Fruit fly (Drosophila melanogaster) whole organism, embryonic: ENCODE results near the gene Fur2.

Source experiments
- Bgb ChIP-seq: fragments of 200-800 bp; sonication (Bioruptor generic); IDR thresholded peaks from 2 replicates; pipeline ENCODE4 v1.3.6; 2022; ENCODE audit warnings: missing biosample characterization, missing genetic modification characterization; ENCODE audit not compliant: partially characterized antibody
- CG10274 ChIP-seq: fragments of 200-800 bp; sonication (Bioruptor generic); optimal IDR thresholded peaks from 3 replicates; lab custom pipeline; 2017; ENCODE audit warnings: missing biosample characterization, mild to moderate bottlenecking, missing genetic modification characterization
- CG10431 ChIP-seq: fragments of 200-800 bp; sonication (Bioruptor generic); optimal IDR thresholded peaks from 3 replicates; lab custom pipeline; 2018; ENCODE audit warnings: missing biosample characterization, mild to moderate bottlenecking, missing genetic modification characterization
- CG11247 ChIP-seq: fragments of 200-800 bp; sonication (Bioruptor generic); IDR thresholded peaks from 2 replicates; pipeline ENCODE4 v1.3.6; 2022; ENCODE audit warnings: missing biosample characterization, missing genetic modification characterization
- CG15514 ChIP-seq: fragments of 200-800 bp; sonication (Bioruptor generic); optimal IDR thresholded peaks from 3 replicates; lab custom pipeline; 2017; ENCODE audit warnings: missing biosample characterization, missing genetic modification characterization, mild to moderate bottlenecking, moderate library complexity, missing genetic modification reagents
- CG1603 ChIP-seq: fragments of 200-800 bp; sonication (Bioruptor generic); optimal IDR thresholded peaks from 2 replicates; lab custom pipeline; 2019; ENCODE audit warnings: missing biosample characterization, mild to moderate bottlenecking, missing genetic modification characterization, moderate library complexity
- CG17186 ChIP-seq: fragments of 200-800 bp; sonication (Bioruptor generic); optimal IDR thresholded peaks from 3 replicates; lab custom pipeline; 2017; ENCODE audit warnings: missing biosample characterization, missing genetic modification reagents, missing genetic modification characterization
- CG17612 ChIP-seq: fragments of 200-800 bp; sonication (Bioruptor generic); IDR thresholded peaks from 2 replicates; pipeline ENCODE4 v1.3.6; 2022; ENCODE audit warnings: missing biosample characterization, missing genetic modification characterization
- CG2712 ChIP-seq: fragments of 200-800 bp; optimal IDR thresholded peaks from 3 replicates; lab custom pipeline; 2019; ENCODE audit warnings: missing biosample characterization, mild to moderate bottlenecking, missing genetic modification characterization, moderate library complexity
- CG30020 ChIP-seq: fragments of 200-800 bp; optimal IDR thresholded peaks from 2 replicates; lab custom pipeline; 2019; ENCODE audit warnings: missing biosample characterization, mild to moderate bottlenecking, missing genetic modification characterization, moderate library complexity
- CG42726 ChIP-seq: fragments of 200-800 bp; sonication (Bioruptor generic); IDR thresholded peaks from 2 replicates; pipeline ENCODE4 v1.3.6; 2022; ENCODE audit warnings: missing biosample characterization, missing genetic modification characterization; ENCODE audit not compliant: partially characterized antibody
- CG4328 ChIP-seq: fragments of 200-800 bp; sonication (Bioruptor generic); optimal IDR thresholded peaks from 3 replicates; lab custom pipeline; 2017; ENCODE audit warnings: missing biosample characterization, missing genetic modification reagents, missing genetic modification characterization
- CG7357 ChIP-seq: fragments of 200-800 bp; sonication (Bioruptor generic); IDR thresholded peaks from 3 replicates; pipeline ENCODE4 v1.3.6; 2022; ENCODE audit warnings: missing biosample characterization, missing genetic modification characterization
- CG7786 ChIP-seq: fragments of 200-800 bp; sonication (Bioruptor generic); optimal IDR thresholded peaks from 2 replicates; lab custom pipeline; 2016; ENCODE audit warnings: missing biosample characterization, missing genetic modification characterization
- CG9437 ChIP-seq: fragments of 200-800 bp; sonication (Bioruptor generic); optimal IDR thresholded peaks from 2 replicates; lab custom pipeline; 2018; ENCODE audit warnings: missing biosample characterization, mild to moderate bottlenecking, missing genetic modification characterization
- CG9797 ChIP-seq: fragments of 200-800 bp; sonication (Bioruptor generic); optimal IDR thresholded peaks from 3 replicates; lab custom pipeline; 2018; ENCODE audit warnings: missing biosample characterization, mild to moderate bottlenecking, missing genetic modification characterization
- Dp ChIP-seq: fragments of 200-800 bp; sonication (Bioruptor generic); optimal IDR thresholded peaks from 2 replicates; lab custom pipeline; 2018; ENCODE audit warnings: missing biosample characterization, mild to moderate bottlenecking, missing genetic modification characterization, moderate library complexity
- Elba2 ChIP-seq: fragments of 200-800 bp; sonication (Bioruptor generic); optimal IDR thresholded peaks from 3 replicates; lab custom pipeline; 2016; ENCODE audit warnings: missing biosample characterization, missing genetic modification characterization
- HLH4C ChIP-seq: fragments of 200-800 bp; sonication (Bioruptor generic); IDR thresholded peaks from 3 replicates; pipeline ENCODE4 v1.3.6; 2022; ENCODE audit warnings: missing biosample characterization, missing genetic modification characterization; ENCODE audit not compliant: partially characterized antibody
- MESR4 ChIP-seq: fragments of 200-800 bp; sonication (Bioruptor generic); optimal IDR thresholded peaks from 2 replicates; lab custom pipeline; 2018; ENCODE audit warnings: missing biosample characterization, mild to moderate bottlenecking, missing genetic modification characterization, moderate library complexity
- Myb ChIP-seq: fragments of 200-800 bp; sonication (Bioruptor generic); optimal IDR thresholded peaks from 2 replicates; lab custom pipeline; 2016; ENCODE audit warnings: missing biosample characterization, missing genetic modification characterization
- Opbp ChIP-seq: fragments of 200-800 bp; sonication (Bioruptor generic); IDR thresholded peaks from 3 replicates; pipeline ENCODE4 v1.3.6; 2022; ENCODE audit warnings: missing biosample characterization, missing genetic modification characterization; ENCODE audit not compliant: partially characterized antibody
- Rfx ChIP-seq: fragments of 200-800 bp; sonication (Bioruptor generic); IDR thresholded peaks from 2 replicates; pipeline ENCODE4 v1.3.6; 2022; ENCODE audit warnings: missing biosample characterization, missing genetic modification characterization
- Scr ChIP-seq: fragments of 200-800 bp; sonication (Bioruptor generic); IDR thresholded peaks from 2 replicates; pipeline ENCODE4 v1.3.6; 2022; ENCODE audit warnings: missing biosample characterization, missing genetic modification characterization; ENCODE audit not compliant: partially characterized antibody
- Sry-β ChIP-seq: fragments of 200-800 bp; sonication (Bioruptor generic); optimal IDR thresholded peaks from 2 replicates; lab custom pipeline; 2018; ENCODE audit warnings: missing biosample characterization, mild to moderate bottlenecking, missing genetic modification characterization, moderate library complexity
- Sry-δ ChIP-seq: fragments of 200-800 bp; sonication (Bioruptor generic); optimal IDR thresholded peaks from 2 replicates; lab custom pipeline; 2016; ENCODE audit warnings: missing biosample characterization, missing genetic modification characterization
- YL-1 ChIP-seq: fragments of 200-800 bp; sonication (Bioruptor generic); optimal IDR thresholded peaks from 3 replicates; lab custom pipeline; 2017; ENCODE audit warnings: missing biosample characterization, mild to moderate bottlenecking, missing genetic modification characterization
- abd-A ChIP-seq: fragments of 200-800 bp; sonication (Bioruptor generic); optimal IDR thresholded peaks from 3 replicates; lab custom pipeline; 2019; ENCODE audit warnings: missing biosample characterization, mild to moderate bottlenecking, missing genetic modification characterization, moderate library complexity
- ato ChIP-seq: fragments of 200-800 bp; sonication (Bioruptor generic); IDR thresholded peaks from 2 replicates; pipeline ENCODE4 v1.3.6; 2022; ENCODE audit warnings: missing biosample characterization, missing genetic modification characterization; ENCODE audit not compliant: partially characterized antibody
- bbx ChIP-seq: fragments of 200-800 bp; sonication (Bioruptor generic); IDR thresholded peaks from 2 replicates; pipeline ENCODE4 v1.3.6; 2022; ENCODE audit warnings: missing biosample characterization, missing genetic modification characterization; ENCODE audit not compliant: partially characterized antibody
- crc ChIP-seq: fragments of 200-800 bp; sonication (Bioruptor generic); optimal IDR thresholded peaks from 2 replicates; lab custom pipeline; 2016; ENCODE audit warnings: missing biosample characterization, missing genetic modification characterization
- crol ChIP-seq: fragments of 200-800 bp; sonication (Bioruptor generic); IDR thresholded peaks from 2 replicates; pipeline ENCODE4 v1.3.6; 2022; ENCODE audit warnings: missing biosample characterization, missing genetic modification characterization
- ewg ChIP-seq: fragments of 200-800 bp; sonication (Bioruptor generic); optimal IDR thresholded peaks from 3 replicates; lab custom pipeline; 2017; ENCODE audit warnings: mild to moderate bottlenecking, missing biosample characterization, missing genetic modification reagents, missing genetic modification characterization
- fd64A ChIP-seq: fragments of 200-800 bp; sonication (Bioruptor generic); optimal IDR thresholded peaks from 3 replicates; lab custom pipeline; 2018; ENCODE audit warnings: missing biosample characterization, mild to moderate bottlenecking, missing genetic modification characterization
- knrl ChIP-seq: fragments of 200-800 bp; sonication (Bioruptor generic); IDR thresholded peaks from 3 replicates; pipeline ENCODE4 v1.3.6; 2022; ENCODE audit warnings: missing biosample characterization, missing genetic modification characterization; ENCODE audit not compliant: partially characterized antibody
- nerfin-1 ChIP-seq: fragments of 200-800 bp; sonication (Bioruptor generic); optimal IDR thresholded peaks from 3 replicates; lab custom pipeline; 2019; ENCODE audit warnings: missing biosample characterization, mild to moderate bottlenecking, missing genetic modification characterization, moderate library complexity
- nom ChIP-seq: fragments of 200-800 bp; sonication (Bioruptor generic); optimal IDR thresholded peaks from 2 replicates; lab custom pipeline; 2017; ENCODE audit warnings: missing biosample characterization, missing genetic modification characterization, mild to moderate bottlenecking, moderate library complexity, missing genetic modification reagents
- phol ChIP-seq: fragments of 200-800 bp; sonication (Bioruptor generic); optimal IDR thresholded peaks from 3 replicates; lab custom pipeline; 2018; ENCODE audit warnings: missing biosample characterization, mild to moderate bottlenecking, missing genetic modification characterization, moderate library complexity
- pita ChIP-seq: fragments of 200-800 bp; sonication (Bioruptor generic); optimal IDR thresholded peaks from 2 replicates; lab custom pipeline; 2017; ENCODE audit warnings: missing biosample characterization, mild to moderate bottlenecking, missing genetic modification characterization
- pzg ChIP-seq: fragments of 200-800 bp; sonication (Bioruptor generic); optimal IDR thresholded peaks from 3 replicates; lab custom pipeline; 2018; ENCODE audit warnings: missing biosample characterization, mild to moderate bottlenecking, missing genetic modification characterization, moderate library complexity
- row ChIP-seq: fragments of 200-800 bp; sonication (Bioruptor generic); IDR thresholded peaks from 3 replicates; pipeline ENCODE4 v1.3.6; 2022; ENCODE audit warnings: missing biosample characterization, missing genetic modification characterization
- run ChIP-seq: fragments of 200-800 bp; sonication (Bioruptor generic); optimal IDR thresholded peaks from 3 replicates; lab custom pipeline; 2018; ENCODE audit warnings: missing biosample characterization, mild to moderate bottlenecking, missing genetic modification characterization
- slou ChIP-seq: fragments of 200-800 bp; sonication (Bioruptor generic); optimal IDR thresholded peaks from 3 replicates; lab custom pipeline; 2016; ENCODE audit warnings: missing biosample characterization, missing genetic modification characterization
- sna ChIP-seq: fragments of 200-800 bp; sonication (Bioruptor generic); IDR thresholded peaks from 2 replicates; pipeline ENCODE4 v1.3.6; 2022; ENCODE audit warnings: missing biosample characterization, missing genetic modification characterization; ENCODE audit not compliant: partially characterized antibody
- sug ChIP-seq: fragments of 200-800 bp; optimal IDR thresholded peaks from 2 replicates; lab custom pipeline; 2019; ENCODE audit warnings: missing biosample characterization, mild to moderate bottlenecking, missing genetic modification characterization, moderate library complexity

Gene Fur2

DNA sequence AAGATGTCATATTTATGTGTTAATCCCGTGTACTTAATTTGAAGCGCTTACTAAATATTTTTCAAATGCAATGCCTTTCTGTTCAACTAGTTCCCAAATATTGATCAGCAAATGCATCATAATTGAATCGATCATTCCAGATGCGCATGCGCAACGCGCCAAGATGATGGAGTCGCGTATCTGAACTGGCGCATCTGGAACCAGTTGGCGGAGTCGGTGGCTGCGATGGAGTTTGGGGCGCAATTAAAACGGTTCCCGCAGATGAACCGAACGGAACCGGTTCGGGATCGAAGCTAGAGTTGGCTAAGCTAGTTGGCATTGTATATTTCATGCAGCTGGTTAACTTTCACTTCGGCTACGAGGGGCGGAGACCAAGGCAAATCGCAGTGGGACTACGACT is 47.4 kb upstream of the Fur2 start, which contains the start of gene CalpC (continued):
- TF ChIP-seq Sry-β (GFP tag; lab: Kevin White, UChicago) (peak; percentile 30), CG4328 (GFP tag; lab: Kevin White, UChicago) (no peak), slou (GFP tag; lab: Kevin White, UChicago) (no peak), CG2712 (no peak), Bgb (peak; percentile 38; the same call in 1 of the 2 replicates), ewg (GFP tag; lab: Kevin White, UChicago) (peak; percentile 39), CG9797 (GFP tag; lab: Kevin White, UChicago) (no peak), fd64A (GFP tag; lab: Kevin White, UChicago) (no peak), CG17186 (GFP tag; lab: Kevin White, UChicago) (peak; percentile 58), CG15514 (GFP tag; lab: Kevin White, UChicago) (peak; percentile 98), Opbp (peak; percentile 56; the same call in 1 of the 3 replicates), abd-A (peak; percentile 39), crol (GFP tag; lab: Robert Waterston, UW) (no peak), MESR4 (GFP tag; lab: Kevin White, UChicago) (peak; percentile 33), nom (peak; percentile 18), CG30020 (tag; lab: Kevin White, UChicago) (peak; percentile 9), Sry-δ (peak; percentile 17), Scr (GFP tag; lab: Robert Waterston, UW) (peak; percentile 40), CG1603 (peak; percentile 33), run (tag; lab: Kevin White, UChicago) (no peak), Dp (GFP tag; lab: Kevin White, UChicago) (peak; percentile 34), YL-1 (GFP tag; lab: Kevin White, UChicago) (no peak), phol (tag; lab: Kevin White, UChicago) (peak; percentile 29), CG42726 (GFP tag; lab: Robert Waterston, UW) (0 out of 2 replicates have a peak, but pooled peaks have one; percentile 11), bbx (GFP tag; lab: Robert Waterston, UW) (0 out of 2 replicates have a peak, but pooled peaks have one; percentile 40), knrl (GFP tag; lab: Robert Waterston, UW) (0 out of 3 replicates have a peak, but pooled peaks have one; percentile 21)
- TF ChIP-seq, all 482 proteins: peak for 33

DNA sequence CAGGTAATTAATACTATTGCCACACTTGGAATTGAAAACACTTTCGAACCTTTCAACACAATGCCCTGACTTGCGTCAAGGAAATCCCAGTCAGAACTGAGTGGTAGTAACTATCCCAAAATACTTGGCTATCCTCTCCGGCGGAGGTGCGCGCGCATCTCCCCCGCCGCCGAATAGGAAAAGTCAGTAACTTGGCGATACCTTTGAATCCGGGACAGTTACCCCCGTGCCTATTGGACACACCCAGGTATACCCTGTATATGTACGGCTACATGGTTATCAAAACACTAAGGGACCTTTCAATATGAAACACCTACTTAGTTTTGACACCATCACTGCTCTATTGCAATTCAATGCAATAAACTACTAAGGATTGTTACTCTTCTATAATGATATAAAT is 42.2 kb upstream of the Fur2 start, which contains the start of gene CG9919:
CG9919 (minus strand) TSS at position 101 of the 400 bp plus-strand sequence.
- TF ChIP-seq nerfin-1 (tag; lab: Kevin White, UChicago) (peak; percentile 23), CG7357 (GFP tag; lab: Robert Waterston, UW) (no peak), sug (tag; lab: Kevin White, UChicago) (no peak), pzg (peak; percentile 3), ewg (GFP tag; lab: Kevin White, UChicago) (peak; percentile 82), Elba2 (GFP tag; lab: Kevin White, UChicago) (peak; percentile 35), row (GFP tag; lab: Robert Waterston, UW) (peak; percentile 33; the same call in 1 of the 3 replicates), CG10431 (peak; percentile 89), CG15514 (GFP tag; lab: Kevin White, UChicago) (peak; percentile 16)

DNA sequence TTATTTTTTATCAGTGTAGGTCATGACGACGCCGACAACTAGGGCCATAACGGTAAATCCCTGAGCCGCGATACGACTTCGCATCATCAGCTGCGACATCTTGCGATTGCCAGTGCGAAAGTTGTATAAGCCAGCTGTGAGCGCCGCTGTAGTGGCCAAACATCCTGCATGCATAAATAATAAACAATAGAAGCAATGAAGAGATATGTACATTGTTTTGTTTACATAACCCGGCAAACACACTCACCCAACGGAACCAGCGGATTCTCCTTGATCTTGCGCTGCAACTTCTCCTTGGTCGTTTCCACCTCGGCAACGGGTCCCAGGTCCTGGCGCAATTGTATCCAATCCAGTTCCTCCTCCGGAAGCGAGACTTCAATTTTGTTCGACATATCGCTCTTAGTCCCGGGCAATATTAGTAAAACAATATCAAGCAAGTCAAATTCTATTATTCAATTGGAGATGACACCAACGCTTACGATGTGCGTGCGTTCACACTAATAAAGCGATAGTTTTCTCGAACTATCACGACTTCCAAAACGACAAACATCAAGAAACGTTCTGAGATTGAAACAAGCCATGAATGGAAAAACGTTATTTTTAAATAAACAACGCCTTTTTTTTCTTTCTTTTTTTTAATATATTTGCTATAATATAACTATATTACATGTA is 41.2 kb upstream of the Fur2 start:
- no peak for TF ChIP-seq CG9437 (GFP tag; lab: Kevin White, UChicago)
- TF ChIP-seq CG17612 (GFP tag; lab: Robert Waterston, UW) = no peak
- TF ChIP-seq sna (GFP tag; lab: Robert Waterston, UW) = peak; percentile 70
- peak; percentile 9 for TF ChIP-seq YL-1 (GFP tag; lab: Kevin White, UChicago)
- TF ChIP-seq CG30020 (tag; lab: Kevin White, UChicago) = peak; percentile 92
- TF ChIP-seq ato = no peak; the same call in 1 of the 2 replicates
- TF ChIP-seq CG11247 (GFP tag; lab: Robert Waterston, UW) = no peak
- peak; percentile 84 for TF ChIP-seq Myb (GFP tag; lab: Kevin White, UChicago)
- TF ChIP-seq CG10274 = no peak
- no peak for TF ChIP-seq crc (GFP tag; lab: Kevin White, UChicago)
- TF ChIP-seq Rfx (GFP tag; lab: Robert Waterston, UW) = peak; percentile 67
- TF ChIP-seq CG7786 (GFP tag; lab: Kevin White, UChicago) = no peak
- TF ChIP-seq pita = no peak
- peak; percentile 68 for TF ChIP-seq HLH4C
